Worm (Caenorhabditis elegans): ENCODE data around the gene mrps-18A.

Gene mrps-18A

DNA sequence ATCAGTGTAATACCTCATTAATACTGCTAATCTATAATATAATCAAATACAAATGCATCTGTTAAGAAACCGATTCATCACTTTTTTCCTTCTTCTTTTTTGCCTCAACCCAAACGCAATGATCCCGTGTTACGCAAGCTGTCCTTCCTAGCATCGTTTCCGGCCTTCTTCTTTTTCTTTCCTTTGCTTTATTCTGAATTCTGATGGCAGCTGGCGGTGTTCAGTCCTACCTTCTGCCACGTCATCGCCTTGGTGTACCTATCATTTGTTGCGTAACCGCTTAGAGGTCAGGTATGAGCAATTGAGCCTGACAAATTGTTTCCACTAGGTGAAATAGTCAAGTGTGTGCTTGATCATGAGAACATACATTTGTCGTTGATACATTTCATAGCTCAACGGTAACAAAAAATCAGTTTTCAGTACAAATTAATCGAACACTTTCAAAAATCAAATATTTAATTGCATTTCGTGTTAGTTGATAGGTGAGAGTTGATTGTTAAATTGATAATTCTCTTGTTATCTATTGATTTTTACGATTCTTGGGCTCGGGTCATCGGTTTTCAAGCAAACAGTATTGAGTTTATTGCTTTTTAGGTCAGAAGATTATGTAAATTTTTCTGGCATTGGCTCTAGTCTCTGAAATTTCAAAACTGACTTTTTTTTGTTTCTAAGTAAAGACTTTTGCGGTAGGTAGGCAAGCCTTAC is 33.4 kb downstream of the mrps-18A start:
- TF ChIP-seq flt-1 (GFP tag; IDR thresholded peaks at IDR 0.05): no peak
- TF ChIP-seq ztf-29 (GFP tag; IDR thresholded peaks at IDR 0.05): no peak
- no peak for TF ChIP-seq T22C8.4 (GFP tag; IDR thresholded peaks at IDR 0.05)
- no peak for TF ChIP-seq cog-1 (tag; optimal IDR thresholded peaks at IDR 0.05)
- no peak for TF ChIP-seq tab-1 (GFP tag; IDR thresholded peaks at IDR 0.05)
- no peak for TF ChIP-seq ztf-23 (GFP tag; IDR thresholded peaks at IDR 0.05)
- TF ChIP-seq ref-1 (GFP tag; conservative IDR thresholded peaks at IDR 0.05): no peak
- no peak for TF ChIP-seq klf-2 (GFP tag; conservative IDR thresholded peaks at IDR 0.05)
- TF ChIP-seq med-1 (GFP tag; optimal IDR thresholded peaks at IDR 0.05; ENCODE audit: insufficient read depth): no peak

DNA sequence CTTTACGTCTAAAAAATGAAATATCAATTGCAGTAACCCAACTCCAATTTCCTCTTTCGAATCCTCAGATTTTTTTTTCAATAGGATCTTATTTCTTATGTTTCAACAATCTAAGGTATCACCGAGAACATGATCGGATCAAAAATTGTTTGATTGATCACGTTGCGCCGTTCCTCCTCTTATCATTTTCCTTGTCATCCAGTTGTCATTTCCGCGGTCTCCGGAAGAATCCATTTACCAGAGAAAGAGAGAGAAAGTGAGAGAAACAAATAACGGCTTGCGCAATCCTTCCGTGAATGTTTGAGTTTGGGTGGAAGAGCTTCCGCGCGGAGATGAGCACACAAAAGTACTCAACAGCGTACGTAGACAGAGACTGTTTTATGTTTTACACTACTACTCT is 38.5 kb downstream of the mrps-18A start:
- no peak for TF ChIP-seq med-1 (GFP tag; optimal IDR thresholded peaks at IDR 0.05; ENCODE audit: insufficient read depth)
- TF ChIP-seq ref-1 (GFP tag; conservative IDR thresholded peaks at IDR 0.05): no peak
- TF ChIP-seq flt-1 (GFP tag; IDR thresholded peaks at IDR 0.05): no peak
- TF ChIP-seq cog-1 (tag; optimal IDR thresholded peaks at IDR 0.05): no peak
- TF ChIP-seq klf-2 (GFP tag; conservative IDR thresholded peaks at IDR 0.05): no peak
- no peak for TF ChIP-seq ztf-23 (GFP tag; IDR thresholded peaks at IDR 0.05)
- no peak for TF ChIP-seq ztf-29 (GFP tag; IDR thresholded peaks at IDR 0.05)

DNA sequence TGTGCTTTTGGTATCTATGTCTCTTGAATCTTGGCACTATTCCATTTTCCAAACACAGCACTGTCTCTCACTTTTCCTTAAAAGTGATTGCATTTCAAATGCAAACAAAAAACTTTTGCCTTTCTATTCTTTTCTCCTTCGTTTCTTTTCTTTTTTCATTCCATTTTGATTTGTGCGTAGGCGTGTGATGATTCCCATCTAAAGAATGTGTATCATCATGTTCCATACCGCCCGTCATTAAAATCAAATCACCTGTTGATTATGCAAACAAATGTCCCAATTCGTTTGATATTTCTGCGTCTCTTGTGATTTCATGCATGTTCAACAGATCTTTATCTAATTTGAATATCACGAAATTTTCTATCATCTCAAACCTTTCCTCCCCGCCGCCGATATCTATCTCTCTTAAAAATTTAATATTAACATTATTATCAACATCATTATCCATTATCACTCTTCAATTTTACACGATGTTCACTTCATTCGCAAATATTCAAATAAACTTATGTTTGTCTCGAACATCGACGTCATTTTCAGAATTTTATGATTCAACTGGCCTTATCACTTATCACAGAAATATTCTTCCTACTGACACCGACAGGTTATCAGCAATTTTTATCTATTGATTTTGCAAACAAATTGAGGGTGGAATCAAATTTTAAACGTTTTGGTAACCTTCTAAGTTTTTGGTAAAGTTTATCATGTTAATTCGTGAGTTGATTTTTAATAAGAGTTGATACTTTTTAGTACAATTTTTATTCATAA is 40.3 kb downstream of the mrps-18A start:
- no peak for TF ChIP-seq ref-1 (GFP tag; conservative IDR thresholded peaks at IDR 0.05)
- no peak for TF ChIP-seq ztf-29 (GFP tag; IDR thresholded peaks at IDR 0.05)
- no peak for TF ChIP-seq cog-1 (tag; optimal IDR thresholded peaks at IDR 0.05)
- no peak for TF ChIP-seq tab-1 (GFP tag; IDR thresholded peaks at IDR 0.05)
- no peak for TF ChIP-seq klf-2 (GFP tag; conservative IDR thresholded peaks at IDR 0.05)
- TF ChIP-seq ztf-23 (GFP tag; IDR thresholded peaks at IDR 0.05): no peak
- no peak for TF ChIP-seq med-1 (GFP tag; optimal IDR thresholded peaks at IDR 0.05; ENCODE audit: insufficient read depth)
- no peak for TF ChIP-seq T22C8.4 (GFP tag; IDR thresholded peaks at IDR 0.05)
- no peak for TF ChIP-seq flt-1 (GFP tag; IDR thresholded peaks at IDR 0.05)

DNA sequence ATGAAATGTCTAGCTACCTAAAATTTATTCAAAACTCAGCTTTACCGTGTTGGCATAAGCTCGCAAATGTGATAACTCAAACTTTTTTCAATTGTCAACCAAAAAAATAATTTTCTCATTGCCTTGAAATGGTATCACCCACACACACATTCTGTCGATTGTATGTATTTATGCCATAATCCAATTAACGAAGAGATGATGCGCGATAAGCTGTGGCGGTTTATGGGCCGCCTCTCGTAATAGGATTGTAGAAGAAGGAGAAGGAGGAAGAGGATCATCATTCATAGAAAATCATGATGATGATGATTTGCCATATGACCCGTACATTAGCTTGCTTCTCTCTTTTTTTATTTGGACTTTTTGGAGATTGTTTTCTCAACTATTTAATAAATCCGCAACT is 42.5 kb downstream of the mrps-18A start:
- TF ChIP-seq klf-2 (GFP tag; conservative IDR thresholded peaks at IDR 0.05): no peak
- no peak for TF ChIP-seq T22C8.4 (GFP tag; IDR thresholded peaks at IDR 0.05)
- no peak for TF ChIP-seq cog-1 (tag; optimal IDR thresholded peaks at IDR 0.05)
- no peak for TF ChIP-seq med-1 (GFP tag; optimal IDR thresholded peaks at IDR 0.05; ENCODE audit: insufficient read depth)
- no peak for TF ChIP-seq ztf-29 (GFP tag; IDR thresholded peaks at IDR 0.05)
- TF ChIP-seq flt-1 (GFP tag; IDR thresholded peaks at IDR 0.05): no peak
- TF ChIP-seq ztf-23 (GFP tag; IDR thresholded peaks at IDR 0.05): no peak
- TF ChIP-seq tab-1 (GFP tag; IDR thresholded peaks at IDR 0.05): no peak
- TF ChIP-seq ref-1 (GFP tag; conservative IDR thresholded peaks at IDR 0.05): no peak

DNA sequence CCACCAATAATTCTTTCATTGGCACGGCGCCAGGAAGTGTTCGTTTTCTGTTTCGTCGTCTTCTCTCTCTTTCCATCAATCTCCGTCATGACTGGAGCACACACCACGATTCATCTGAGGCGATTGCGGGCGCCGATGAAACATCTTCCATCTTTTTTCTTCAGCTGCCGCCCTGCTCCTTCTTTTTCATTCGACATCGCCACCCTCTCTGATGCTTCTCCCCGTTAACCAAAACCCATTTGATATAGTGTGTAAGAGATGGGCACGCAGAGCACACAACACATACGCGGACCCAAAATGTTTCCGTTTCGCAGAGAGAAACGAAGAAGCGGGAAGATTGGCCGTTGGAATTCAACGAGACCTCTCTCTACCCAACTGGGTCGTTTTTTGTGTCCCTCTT is 44.2 kb downstream of the mrps-18A start:
- TF ChIP-seq flt-1 (GFP tag; IDR thresholded peaks at IDR 0.05) (peak; percentile 52; the same call in 1 of the 2 replicates), T22C8.4 (GFP tag; IDR thresholded peaks at IDR 0.05) (no peak), ztf-29 (GFP tag; IDR thresholded peaks at IDR 0.05) (no peak), klf-2 (GFP tag; conservative IDR thresholded peaks at IDR 0.05) (no peak), tab-1 (GFP tag; IDR thresholded peaks at IDR 0.05) (no peak), cog-1 (tag; optimal IDR thresholded peaks at IDR 0.05) (no peak), ztf-23 (GFP tag; IDR thresholded peaks at IDR 0.05) (0 out of 2 replicates have a peak, but pooled peaks have one; percentile 16), med-1 (GFP tag; optimal IDR thresholded peaks at IDR 0.05; ENCODE audit: insufficient read depth) (no peak), ref-1 (GFP tag; conservative IDR thresholded peaks at IDR 0.05) (no peak)

DNA sequence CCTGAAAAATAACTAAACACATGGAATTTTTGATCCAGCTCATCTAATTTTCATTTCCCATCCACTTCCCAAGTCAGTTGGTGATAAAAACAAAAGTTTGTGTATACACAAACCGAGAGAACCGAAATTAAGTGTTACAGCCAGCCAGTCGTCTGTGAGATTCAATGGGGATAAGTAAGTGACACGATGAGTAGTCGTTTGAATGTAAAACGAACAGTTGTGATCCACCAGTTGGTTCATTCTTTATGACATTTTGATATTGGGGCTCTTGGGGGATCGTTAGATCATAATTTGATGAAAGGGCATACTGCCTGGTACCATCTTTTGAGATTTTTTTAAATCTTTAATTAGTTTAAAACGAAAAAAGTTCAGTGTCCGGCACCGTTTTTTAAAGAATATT is 44.9 kb downstream of the mrps-18A start:
- no peak for TF ChIP-seq med-1 (GFP tag; optimal IDR thresholded peaks at IDR 0.05; ENCODE audit: insufficient read depth)
- no peak for TF ChIP-seq flt-1 (GFP tag; IDR thresholded peaks at IDR 0.05)

DNA sequence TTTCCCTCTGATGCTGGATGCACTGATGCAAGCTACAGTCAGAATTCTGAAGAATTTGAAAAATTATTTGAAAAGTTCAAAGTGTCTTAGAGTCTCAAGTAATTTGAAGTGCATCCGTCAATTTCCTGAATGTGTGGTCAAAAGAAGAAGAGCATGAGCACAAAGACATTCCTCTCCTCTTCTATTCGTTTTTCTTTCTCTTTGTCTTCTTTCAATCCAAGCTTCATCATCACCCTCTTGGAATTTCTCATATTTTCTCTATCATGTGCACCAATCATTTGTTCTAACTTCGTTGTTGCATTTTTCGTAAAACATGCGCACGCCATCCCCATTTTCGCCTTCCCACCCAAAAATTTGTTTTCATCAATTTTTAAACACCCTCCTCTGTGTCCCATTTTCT is 45.7 kb downstream of the mrps-18A start:
- TF ChIP-seq cog-1 (tag; optimal IDR thresholded peaks at IDR 0.05) (no peak), flt-1 (GFP tag; IDR thresholded peaks at IDR 0.05) (no peak), ref-1 (GFP tag; conservative IDR thresholded peaks at IDR 0.05) (no peak), med-1 (GFP tag; optimal IDR thresholded peaks at IDR 0.05; ENCODE audit: insufficient read depth) (no peak)

DNA sequence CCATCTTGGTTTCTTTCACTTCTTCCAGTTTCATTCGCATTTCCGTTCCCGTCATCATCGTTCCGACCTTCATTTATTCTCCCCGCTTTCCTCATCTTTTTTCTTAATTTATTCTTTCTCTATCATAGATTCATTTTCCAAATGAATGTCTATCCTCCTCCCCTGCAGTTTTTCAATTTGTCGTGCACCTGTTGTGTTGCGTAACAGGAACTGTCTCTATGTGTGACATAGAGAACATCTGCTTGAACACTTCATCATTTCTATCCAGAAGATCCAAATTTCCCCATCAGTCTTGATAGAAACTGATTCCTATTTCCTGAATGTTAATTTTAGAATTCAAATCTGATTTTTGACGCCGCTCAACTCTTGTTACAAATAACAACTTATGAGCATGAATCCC is 48.2 kb downstream of the mrps-18A start:
- TF ChIP-seq ztf-29 (GFP tag; IDR thresholded peaks at IDR 0.05): no peak
- no peak for TF ChIP-seq T22C8.4 (GFP tag; IDR thresholded peaks at IDR 0.05)
- TF ChIP-seq klf-2 (GFP tag; conservative IDR thresholded peaks at IDR 0.05): no peak
- TF ChIP-seq ref-1 (GFP tag; conservative IDR thresholded peaks at IDR 0.05): no peak
- TF ChIP-seq ztf-23 (GFP tag; IDR thresholded peaks at IDR 0.05): no peak
- no peak for TF ChIP-seq flt-1 (GFP tag; IDR thresholded peaks at IDR 0.05)
- no peak for TF ChIP-seq cog-1 (tag; optimal IDR thresholded peaks at IDR 0.05)
- no peak for TF ChIP-seq tab-1 (GFP tag; IDR thresholded peaks at IDR 0.05)
- TF ChIP-seq med-1 (GFP tag; optimal IDR thresholded peaks at IDR 0.05; ENCODE audit: insufficient read depth): no peak

DNA sequence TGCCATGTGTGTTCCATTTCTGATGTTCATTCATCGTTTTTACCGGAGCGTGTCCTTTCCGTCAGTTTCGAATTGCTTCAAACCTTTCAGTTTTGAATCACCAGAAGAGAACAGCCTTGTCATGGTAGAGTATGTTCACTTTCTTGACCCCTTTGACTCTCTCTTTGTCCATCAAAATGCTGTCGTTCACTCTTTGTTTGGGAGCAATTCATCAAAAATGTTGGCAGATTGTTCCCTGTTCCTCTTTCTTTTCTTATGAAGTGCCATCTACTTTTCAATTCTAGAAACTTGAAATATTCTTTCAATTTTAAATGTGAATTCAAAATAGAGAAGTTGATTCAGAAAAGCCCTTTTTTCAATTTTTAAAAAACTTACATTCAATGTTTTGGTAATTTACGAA is 50.4 kb downstream of the mrps-18A start:
- no peak for TF ChIP-seq klf-2 (GFP tag; conservative IDR thresholded peaks at IDR 0.05)
- TF ChIP-seq ztf-23 (GFP tag; IDR thresholded peaks at IDR 0.05): no peak
- TF ChIP-seq flt-1 (GFP tag; IDR thresholded peaks at IDR 0.05): no peak
- TF ChIP-seq med-1 (GFP tag; optimal IDR thresholded peaks at IDR 0.05; ENCODE audit: insufficient read depth): no peak

Data from whole organism, midembryonic.